Fruit fly (Drosophila melanogaster): ENCODE measurements around the gene CG14454.

dm6 chr3L:22729466-22729865, 37.1 kb upstream of the CG14454 start, which contains the start of gene CG32454:
- no peak for TF ChIP-seq dsx (GFP tag; optimal IDR thresholded peaks at IDR 0.05; ENCODE audit: poor library complexity, severe bottlenecking)
- no peak for TF ChIP-seq CG31627 (GFP tag; optimal IDR thresholded peaks at IDR 0.05)
- no peak for TF ChIP-seq dac (GFP tag; optimal IDR thresholded peaks at IDR 0.05)
- TF ChIP-seq CG7368 (GFP tag; optimal IDR thresholded peaks at IDR 0.05): no peak
- no peak for TF ChIP-seq acj6 (GFP tag; optimal IDR thresholded peaks at IDR 0.05)
- no peak for TF ChIP-seq Ets21C (GFP tag; optimal IDR thresholded peaks at IDR 0.05)
- no peak for TF ChIP-seq CG8319 (GFP tag; optimal IDR thresholded peaks at IDR 0.05)
- TF ChIP-seq CG10669 (GFP tag; optimal IDR thresholded peaks at IDR 0.05): no peak
- no peak for TF ChIP-seq Smox (GFP tag; optimal IDR thresholded peaks at IDR 0.05)
- TF ChIP-seq CG16779 (tag; optimal IDR thresholded peaks at IDR 0.05): no peak

Measured in whole organism, prepupa.